Worm (Caenorhabditis elegans) whole organism, early embryonic: ENCODE measurements around the gene pap-3.

ENCODE experiments used
- B0310.2 ChIP-seq: sonication (generic microtip); optimal IDR thresholded peaks from 2 replicates; lab custom pipeline; 2016; ENCODE audit warnings: mild to moderate bottlenecking, missing genetic modification characterization, missing compliant biosample characterization
- F13C5.2 ChIP-seq: sonication (generic microtip); optimal IDR thresholded peaks from 2 replicates; lab custom pipeline; 2017; ENCODE audit warnings: mild to moderate bottlenecking, missing genetic modification characterization, inconsistent platforms, missing compliant biosample characterization
- aly-1 ChIP-seq: sonication (generic microtip); optimal IDR thresholded peaks from 2 replicates; lab custom pipeline; 2016; ENCODE audit warnings: missing genetic modification characterization, missing compliant biosample characterization
- ama-1 ChIP-seq: fragments of 150-350 bp; optimal IDR thresholded peaks from 2 replicates; lab custom pipeline; 2014
- ceh-36 ChIP-seq: sonication (generic microtip); optimal IDR thresholded peaks from 2 replicates; lab custom pipeline; 2016; ENCODE audit warnings: missing genetic modification characterization, inconsistent platforms, missing compliant biosample characterization
- ets-7 ChIP-seq: sonication (generic microtip); optimal IDR thresholded peaks from 2 replicates; lab custom pipeline; 2016; ENCODE audit warnings: missing genotype, missing genetic modification characterization, missing compliant biosample characterization
- flt-1 ChIP-seq: fragments of 200-800 bp; sonication (Bioruptor generic); IDR thresholded peaks from 2 replicates; pipeline ENCODE4 v1.3.6; 2022; ENCODE audit warnings: missing genetic modification characterization, missing compliant biosample characterization
- hnd-1 ChIP-seq: sonication (generic microtip); optimal IDR thresholded peaks from 2 replicates; lab custom pipeline; 2016; ENCODE audit warnings: missing genetic modification characterization, missing compliant biosample characterization
- pes-1 ChIP-seq: fragments of 200-800 bp; sonication (Bioruptor generic); IDR thresholded peaks from 2 replicates; pipeline ENCODE4 v1.3.6; 2022; ENCODE audit warnings: missing genetic modification reagents, missing genetic modification characterization, missing compliant biosample characterization
- scrt-1 ChIP-seq: fragments of 200-800 bp; sonication (Bioruptor generic); IDR thresholded peaks from 2 replicates; pipeline ENCODE4 v1.3.6; 2022; ENCODE audit warnings: missing genetic modification characterization, missing compliant biosample characterization
- sea-1 ChIP-seq: fragments of 200-800 bp; sonication (Bioruptor generic); conservative IDR thresholded peaks from 2 replicates; pipeline ENCODE4 v1.3.6; 2022; ENCODE audit warnings: missing genetic modification characterization, missing compliant biosample characterization
- tra-4 ChIP-seq: sonication (generic microtip); optimal IDR thresholded peaks from 2 replicates; lab custom pipeline; 2017; ENCODE audit warnings: missing genetic modification characterization, missing compliant biosample characterization

DNA sequence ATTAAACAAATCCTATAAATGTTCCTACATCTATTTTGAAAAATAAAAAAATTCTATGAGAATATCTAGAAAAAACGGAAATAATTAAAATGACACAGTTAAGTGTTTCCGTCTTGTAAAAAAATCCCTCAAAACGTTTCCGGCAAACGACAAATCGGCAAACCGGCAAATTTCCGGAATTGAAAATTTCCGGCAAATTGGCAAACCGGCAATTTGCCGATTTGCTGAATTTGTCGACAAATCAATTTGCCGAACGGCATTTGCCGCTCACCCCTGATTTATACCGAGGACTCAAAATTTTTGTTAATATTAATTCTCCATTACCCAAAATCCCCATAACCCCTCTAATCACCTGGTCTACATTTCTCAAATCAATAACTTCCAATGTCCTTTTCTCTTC is 36.7 kb upstream of the pap-3 start:
- TF ChIP-seq aly-1 = no peak
- no peak for TF ChIP-seq ceh-36 (tag; lab: Kevin White, UChicago)
- TF ChIP-seq ama-1 = no peak
- TF ChIP-seq hnd-1 (tag; lab: Kevin White, UChicago) = no peak
- no peak for TF ChIP-seq tra-4 (tag; lab: Kevin White, UChicago)
- TF ChIP-seq scrt-1 (GFP tag; lab: Robert Waterston, UW) = no peak
- no peak for TF ChIP-seq sea-1 (GFP tag; lab: Robert Waterston, UW)
- no peak for TF ChIP-seq pes-1 (GFP tag; lab: Robert Waterston, UW)
- TF ChIP-seq flt-1 (GFP tag; lab: Robert Waterston, UW) = no peak
- no peak for TF ChIP-seq B0310.2 (tag; lab: Kevin White, UChicago)
- no peak for TF ChIP-seq ets-7 (tag; lab: Kevin White, UChicago)
- no peak for TF ChIP-seq F13C5.2
